Worm (Caenorhabditis elegans): ENCODE results near the gene alh-10.

DNA sequence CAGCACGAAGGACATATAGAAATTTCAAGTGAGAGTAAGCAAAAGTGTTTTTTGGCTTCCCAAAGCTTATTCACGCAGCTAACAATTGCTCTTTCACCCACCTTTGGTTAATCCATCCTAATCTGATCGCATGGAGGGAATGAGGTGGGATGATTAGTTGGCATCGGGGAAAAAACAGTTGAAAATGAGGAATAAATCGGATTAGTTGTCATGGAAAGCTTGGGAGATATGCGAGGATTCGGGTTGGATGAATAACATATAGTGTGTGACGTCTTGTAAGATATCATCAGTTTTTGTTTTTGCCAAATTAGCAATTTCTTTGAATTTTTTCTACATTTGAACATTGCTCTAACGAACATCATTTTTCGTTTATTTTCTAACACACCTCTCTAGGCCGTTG lies 14.8 kb downstream of the alh-10 start:
- TF ChIP-seq lin-39 (tag; optimal IDR thresholded peaks at IDR 0.05), result no peak
- no peak for TF ChIP-seq mdl-1 (tag; optimal IDR thresholded peaks at IDR 0.05)
- TF ChIP-seq ztf-11 (tag; optimal IDR thresholded peaks at IDR 0.05), result no peak
- no peak for TF ChIP-seq ama-1 (optimal IDR thresholded peaks at IDR 0.05)
- TF ChIP-seq nhr-76 (tag; optimal IDR thresholded peaks at IDR 0.05), result no peak
- no peak for TF ChIP-seq snpc-4 (tag; optimal IDR thresholded peaks at IDR 0.05)
- no peak for TF ChIP-seq C16A3.4 (tag; optimal IDR thresholded peaks at IDR 0.05)
- TF ChIP-seq pag-3 (tag; optimal IDR thresholded peaks at IDR 0.05; ENCODE audit: borderline replicate concordance, insufficient read depth), result no peak
- no peak for TF ChIP-seq mef-2 (tag; optimal IDR thresholded peaks at IDR 0.05)

All from whole organism, L1 larva.